Fruit fly (Drosophila melanogaster) whole organism, embryonic: ENCODE data around the gene BRWD3.

ENCODE experiments used
- Awh ChIP-seq: fragments of 200-800 bp; sonication (Bioruptor generic); IDR thresholded peaks from 2 replicates; pipeline ENCODE4, ENCODE4 v1.3.6; 2022; ENCODE audit warnings: missing biosample characterization, missing genetic modification characterization
- CG10209 ChIP-seq: fragments of 200-800 bp; sonication (Bioruptor generic); optimal IDR thresholded peaks from 3 replicates; lab custom pipeline; 2017; ENCODE audit warnings: missing biosample characterization, mild to moderate bottlenecking, missing genetic modification characterization, missing genetic modification reagents
- CG10462 ChIP-seq: fragments of 200-800 bp; sonication (Bioruptor generic); optimal IDR thresholded peaks from 2 replicates; lab custom pipeline; 2016; ENCODE audit warnings: missing biosample characterization, missing genetic modification characterization
- CG13624 ChIP-seq: fragments of 200-800 bp; sonication (Bioruptor generic); optimal IDR thresholded peaks from 2 replicates; lab custom pipeline; 2016; ENCODE audit warnings: missing biosample characterization, missing genetic modification characterization
- CG14050 ChIP-seq: fragments of 200-800 bp; sonication (Bioruptor generic); IDR thresholded peaks from 3 replicates; pipeline ENCODE4 v1.3.6; 2022; ENCODE audit warnings: missing biosample characterization, missing genetic modification characterization
- CG15601 ChIP-seq: fragments of 200-800 bp; sonication (Bioruptor generic); optimal IDR thresholded peaks from 3 replicates; lab custom pipeline; 2019; ENCODE audit warnings: missing biosample characterization, mild to moderate bottlenecking, missing genetic modification characterization, moderate library complexity
- CG18011 ChIP-seq: fragments of 200-800 bp; sonication (Bioruptor generic); optimal IDR thresholded peaks from 2 replicates; lab custom pipeline; 2017; ENCODE audit warnings: missing biosample characterization, missing genetic modification characterization, mild to moderate bottlenecking, moderate library complexity, missing genotype
- CG2120 ChIP-seq: fragments of 200-800 bp; sonication (Bioruptor generic); optimal IDR thresholded peaks from 3 replicates; lab custom pipeline; 2016; ENCODE audit warnings: missing biosample characterization, missing genetic modification characterization
- CG31441 ChIP-seq: fragments of 200-800 bp; sonication (Bioruptor generic); IDR thresholded peaks from 2 replicates; pipeline ENCODE4 v1.3.6; 2022; ENCODE audit warnings: missing biosample characterization, missing genetic modification characterization
- CG32767 ChIP-seq: fragments of 200-800 bp; sonication (Bioruptor generic); IDR thresholded peaks from 2 replicates; pipeline ENCODE4 v1.3.6; 2022; ENCODE audit warnings: missing biosample characterization, missing genetic modification characterization
- CG34376 ChIP-seq: fragments of 200-800 bp; sonication (Bioruptor generic); optimal IDR thresholded peaks from 2 replicates; lab custom pipeline; 2018; ENCODE audit warnings: missing biosample characterization, mild to moderate bottlenecking, missing genetic modification characterization
- CG34422 ChIP-seq: fragments of 200-800 bp; sonication (Bioruptor generic); IDR thresholded peaks from 3 replicates; pipeline ENCODE4 v1.3.6; 2022; ENCODE audit warnings: missing biosample characterization, missing genetic modification characterization
- CG3847 ChIP-seq: fragments of 200-800 bp; sonication (Bioruptor generic); IDR thresholded peaks from 2 replicates; pipeline ENCODE4 v1.3.6; 2022; ENCODE audit warnings: missing biosample characterization, missing genetic modification characterization
- CG4282 ChIP-seq: fragments of 200-800 bp; sonication (Bioruptor generic); optimal IDR thresholded peaks from 2 replicates; lab custom pipeline; 2016; ENCODE audit warnings: missing biosample characterization, missing genetic modification characterization
- CG4707 ChIP-seq: fragments of 200-800 bp; sonication (Bioruptor generic); optimal IDR thresholded peaks from 2 replicates; lab custom pipeline; 2018; ENCODE audit warnings: missing biosample characterization, mild to moderate bottlenecking, missing genetic modification characterization, moderate library complexity
- CG6765 ChIP-seq: fragments of 200-800 bp; sonication (Bioruptor generic); optimal IDR thresholded peaks from 3 replicates; lab custom pipeline; 2017; ENCODE audit warnings: missing biosample characterization, mild to moderate bottlenecking, missing genetic modification characterization
- CG6791 ChIP-seq: fragments of 200-800 bp; sonication (Bioruptor generic); IDR thresholded peaks from 3 replicates; pipeline ENCODE4 v1.3.6; 2022; ENCODE audit warnings: missing biosample characterization, missing genetic modification characterization; ENCODE audit not compliant: partially characterized antibody
- CG7271 ChIP-seq: fragments of 200-800 bp; sonication (Bioruptor generic); optimal IDR thresholded peaks from 2 replicates; lab custom pipeline; 2018; ENCODE audit warnings: missing biosample characterization, mild to moderate bottlenecking, missing genetic modification characterization, moderate library complexity
- Ets97D ChIP-seq: fragments of 200-800 bp; sonication (Bioruptor generic); optimal IDR thresholded peaks from 3 replicates; lab custom pipeline; 2016; ENCODE audit warnings: missing biosample characterization, missing genetic modification characterization
- HLHmδ ChIP-seq: fragments of 200-800 bp; sonication (Bioruptor generic); optimal IDR thresholded peaks from 2 replicates; lab custom pipeline; 2018; ENCODE audit warnings: missing biosample characterization, mild to moderate bottlenecking, missing genetic modification characterization, moderate library complexity
- Nf-YB ChIP-seq: fragments of 200-800 bp; sonication (Bioruptor generic); optimal IDR thresholded peaks from 3 replicates; lab custom pipeline; 2019; ENCODE audit warnings: missing biosample characterization, mild to moderate bottlenecking, missing genetic modification characterization, moderate library complexity
- NfI ChIP-seq: fragments of 200-800 bp; sonication (Bioruptor generic); optimal IDR thresholded peaks from 3 replicates; lab custom pipeline; 2018; ENCODE audit warnings: missing biosample characterization, mild to moderate bottlenecking, missing genetic modification characterization, moderate library complexity
- Pdp1 ChIP-seq, 2 experiments: fragments of 200-800 bp; sonication (Bioruptor generic); optimal IDR thresholded peaks; 3 replicates each; lab custom pipeline; 2016; ENCODE audit warnings: missing biosample characterization in 2 of 2, missing genetic modification characterization in 2 of 2, mild to moderate bottlenecking in 1 of 2, moderate library complexity in 1 of 2
- Scr ChIP-seq: fragments of 200-800 bp; sonication (Bioruptor generic); IDR thresholded peaks from 2 replicates; pipeline ENCODE4 v1.3.6; 2022; ENCODE audit warnings: missing biosample characterization, missing genetic modification characterization; ENCODE audit not compliant: partially characterized antibody
- Sin3A ChIP-seq: fragments of >200 bp; optimal IDR thresholded peaks from 2 replicates; lab custom pipeline; 2018
- Stat92E ChIP-seq, 3 experiments: fragments of >200 bp in 2 of 3; fragments of 200-800 bp in 1 of 3; sonication (Bioruptor generic) in 1 of 3; optimal IDR thresholded peaks; 2 replicates each; lab custom pipeline; 2017 to 2019; ENCODE audit warnings: missing biosample characterization in 3 of 3, missing genetic modification characterization in 3 of 3, mild to moderate bottlenecking in 1 of 3, moderate library complexity in 1 of 3
- Xbp1 ChIP-seq: fragments of 200-800 bp; sonication (Bioruptor generic); optimal IDR thresholded peaks from 3 replicates; lab custom pipeline; 2016; ENCODE audit warnings: missing biosample characterization, mild to moderate bottlenecking, missing genetic modification characterization
- cg ChIP-seq: fragments of 200-800 bp; sonication (Bioruptor generic); optimal IDR thresholded peaks from 3 replicates; lab custom pipeline; 2019; ENCODE audit warnings: missing biosample characterization, mild to moderate bottlenecking, missing genetic modification characterization, moderate library complexity
- chif ChIP-seq, 2 experiments: fragments of 200-800 bp; sonication (Bioruptor generic); optimal IDR thresholded peaks; 3 replicates each; lab custom pipeline; 2016; ENCODE audit warnings: missing biosample characterization in 2 of 2, missing genetic modification characterization in 2 of 2
- cwo ChIP-seq: fragments of 200-800 bp; sonication (Bioruptor generic); optimal IDR thresholded peaks from 3 replicates; lab custom pipeline; 2017; ENCODE audit warnings: missing biosample characterization, missing genetic modification characterization, mild to moderate bottlenecking, moderate library complexity, missing genetic modification reagents
- dm ChIP-seq: fragments of 200-800 bp; sonication (Bioruptor generic); optimal IDR thresholded peaks from 3 replicates; lab custom pipeline; 2016; ENCODE audit warnings: missing biosample characterization, missing genetic modification characterization
- fd102C ChIP-seq: fragments of 200-800 bp; sonication (Bioruptor generic); optimal IDR thresholded peaks from 2 replicates; lab custom pipeline; 2018; ENCODE audit warnings: missing biosample characterization, mild to moderate bottlenecking, missing genetic modification characterization, moderate library complexity
- kay ChIP-seq: fragments of 200-800 bp; sonication (Bioruptor generic); optimal IDR thresholded peaks from 2 replicates; lab custom pipeline; 2016; ENCODE audit warnings: missing biosample characterization, missing genetic modification characterization
- lola ChIP-seq, 3 experiments: fragments of >200 bp in 2 of 3; fragments of 200-800 bp in 1 of 3; sonication (Bioruptor generic) in 1 of 3; optimal IDR thresholded peaks; 2 replicates each; lab custom pipeline; 2017 to 2019; ENCODE audit warnings: missing biosample characterization in 3 of 3, missing genetic modification characterization in 3 of 3, mild to moderate bottlenecking in 1 of 3, moderate library complexity in 1 of 3
- mam ChIP-seq: fragments of 200-800 bp; sonication (Bioruptor generic); optimal IDR thresholded peaks from 3 replicates; lab custom pipeline; 2016; ENCODE audit warnings: missing biosample characterization, missing genetic modification characterization
- nau ChIP-seq: fragments of 200-800 bp; sonication (Bioruptor generic); optimal IDR thresholded peaks from 3 replicates; lab custom pipeline; 2017; ENCODE audit warnings: missing biosample characterization, mild to moderate bottlenecking, missing genetic modification characterization, missing genetic modification reagents
- peb ChIP-seq: fragments of 200-800 bp; sonication (Bioruptor generic); IDR thresholded peaks from 2 replicates; pipeline ENCODE4 v1.3.6; 2022; ENCODE audit warnings: missing biosample characterization, missing genetic modification characterization
- pros ChIP-seq: fragments of 200-800 bp; sonication (Bioruptor generic); optimal IDR thresholded peaks from 3 replicates; lab custom pipeline; 2019; ENCODE audit warnings: missing biosample characterization, mild to moderate bottlenecking, missing genetic modification characterization, moderate library complexity
- sd ChIP-seq: fragments of 200-800 bp; sonication (Bioruptor generic); optimal IDR thresholded peaks from 3 replicates; lab custom pipeline; 2018; ENCODE audit warnings: missing biosample characterization, mild to moderate bottlenecking, missing genetic modification characterization, moderate library complexity
- seq ChIP-seq: fragments of 200-800 bp; sonication (Bioruptor generic); IDR thresholded peaks from 2 replicates; pipeline ENCODE4 v1.3.6; 2022; ENCODE audit warnings: missing biosample characterization, missing genetic modification characterization
- slbo ChIP-seq: fragments of 200-800 bp; sonication (Bioruptor generic); IDR thresholded peaks from 2 replicates; pipeline ENCODE4 v1.3.6; 2022; ENCODE audit warnings: missing biosample characterization, missing genetic modification characterization
- stc ChIP-seq: fragments of 200-800 bp; sonication (Bioruptor generic); IDR thresholded peaks from 2 replicates; pipeline ENCODE4 v1.3.6; 2022; ENCODE audit warnings: missing biosample characterization, missing genetic modification characterization
- stwl ChIP-seq: fragments of 200-800 bp; sonication (Bioruptor generic); optimal IDR thresholded peaks from 3 replicates; lab custom pipeline; 2018; ENCODE audit warnings: missing biosample characterization, mild to moderate bottlenecking, missing genetic modification characterization, moderate library complexity
- sug ChIP-seq: fragments of 200-800 bp; optimal IDR thresholded peaks from 2 replicates; lab custom pipeline; 2019; ENCODE audit warnings: missing biosample characterization, mild to moderate bottlenecking, missing genetic modification characterization, moderate library complexity
- tio ChIP-seq: fragments of 200-800 bp; sonication (Bioruptor generic); optimal IDR thresholded peaks from 2 replicates; lab custom pipeline; 2017; ENCODE audit warnings: missing biosample characterization, missing genetic modification characterization, inconsistent platforms
- wek ChIP-seq: fragments of 200-800 bp; sonication (Bioruptor generic); optimal IDR thresholded peaks from 3 replicates; lab custom pipeline; 2018; ENCODE audit warnings: missing biosample characterization, mild to moderate bottlenecking, missing genetic modification characterization, moderate library complexity

BRWD3 gene

DNA sequence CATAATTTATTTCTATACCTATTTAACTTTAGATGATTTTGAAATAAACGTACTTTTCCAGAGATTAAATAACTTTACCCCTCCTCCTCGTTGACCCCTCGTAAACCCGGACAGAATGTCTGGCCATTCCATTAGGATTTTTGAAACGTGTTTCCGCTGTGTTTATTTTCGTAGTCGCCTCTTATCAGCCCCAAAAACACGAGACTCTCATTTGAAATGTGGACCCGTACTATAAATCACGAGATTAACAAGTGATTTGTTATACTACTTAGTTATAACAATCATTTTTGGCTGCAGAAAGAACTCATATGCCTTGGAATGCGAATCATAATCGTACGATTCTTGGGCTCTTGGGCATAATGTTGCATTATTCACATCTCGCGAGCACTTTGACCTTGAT lies 43.3 kb upstream of the BRWD3 start:
- TF ChIP-seq CG14050 (GFP tag; lab: Robert Waterston, UW) (no peak), lola (GFP tag; optimal IDR thresholded peaks at IDR 0.05; lab: Kevin White, UChicago) (no peak), CG31441 (GFP tag; lab: Robert Waterston, UW) (no peak), CG10462 (GFP tag; lab: Kevin White, UChicago) (no peak), kay (GFP tag; lab: Kevin White, UChicago) (no peak), sug (tag; lab: Kevin White, UChicago) (peak; percentile 1), cwo (GFP tag; lab: Kevin White, UChicago) (peak; percentile 96), CG7271 (no peak), dm (GFP tag; lab: Kevin White, UChicago) (no peak), Pdp1 (GFP tag; optimal IDR thresholded peaks at IDR 0.05; lab: Kevin White, UChicago) (peak in 1 of 2 experiments; percentile 44), sd (tag; lab: Kevin White, UChicago) (peak; percentile 9), NfI (GFP tag; lab: Kevin White, UChicago) (no peak), seq (GFP tag; lab: Robert Waterston, UW) (no peak)
- TF ChIP-seq, all 482 proteins: peak for 4

dm6 chr3R:24276104-24277008 lies 42.4 kb upstream of the BRWD3 start, which contains the start of gene Orct:
Gene Orct (plus strand): TSS chr3R:24276260.
- TF ChIP-seq Awh (GFP tag; lab: Robert Waterston, UW) = no peak
- TF ChIP-seq stc = peak; percentile 29; the same call in 1 of the 2 replicates
- peak; percentile 65 for TF ChIP-seq pros (GFP tag; lab: Kevin White, UChicago)
- peak; percentile 71 for TF ChIP-seq cg
- TF ChIP-seq CG3847 = peak; percentile 66; the same call in 1 of the 2 replicates
- TF ChIP-seq CG6791 (GFP tag; lab: Robert Waterston, UW) = no peak
- TF ChIP-seq peb (GFP tag; lab: Robert Waterston, UW) = peak; percentile 26; the same call in 1 of the 2 replicates
- peak; percentile 78 for TF ChIP-seq nau (GFP tag; lab: Kevin White, UChicago)
- TF ChIP-seq CG4707 (GFP tag; lab: Kevin White, UChicago) = peak; percentile 38
- TF ChIP-seq Xbp1 (GFP tag; lab: Kevin White, UChicago) = peak; percentile 60
- no peak for TF ChIP-seq Sin3A
- TF ChIP-seq CG18011 (GFP tag; lab: Kevin White, UChicago) = peak; percentile 54
- no peak for TF ChIP-seq CG32767 (GFP tag; lab: Robert Waterston, UW)
- no peak for TF ChIP-seq Stat92E (GFP tag; optimal IDR thresholded peaks at IDR 0.05; lab: Kevin White, UChicago)
- peak; percentile 58 for TF ChIP-seq Nf-YB (GFP tag; lab: Kevin White, UChicago)
- TF ChIP-seq fd102C (GFP tag; lab: Kevin White, UChicago) = no peak
- TF ChIP-seq CG34376 (GFP tag; lab: Kevin White, UChicago) = peak; percentile 72
- peak; percentile 16 for TF ChIP-seq Ets97D (GFP tag; lab: Kevin White, UChicago)
- TF ChIP-seq tio (GFP tag; lab: Kevin White, UChicago) = peak; percentile 70
- TF ChIP-seq wek (GFP tag; lab: Kevin White, UChicago) = no peak
- TF ChIP-seq mam (GFP tag; lab: Kevin White, UChicago) = peak; percentile 76
- TF ChIP-seq slbo (GFP tag; lab: Robert Waterston, UW) = peak; percentile 84
- peak; percentile 92 for TF ChIP-seq CG2120 (GFP tag; lab: Kevin White, UChicago)
- TF ChIP-seq CG13624 (GFP tag; lab: Kevin White, UChicago) = peak; percentile 46
- TF ChIP-seq CG15601 = peak; percentile 20
- TF ChIP-seq HLHmδ = no peak
- TF ChIP-seq Scr (GFP tag; lab: Robert Waterston, UW) = no peak
- TF ChIP-seq CG10209 (GFP tag; lab: Kevin White, UChicago) = peak; percentile 83
- TF ChIP-seq CG4282 (GFP tag; lab: Kevin White, UChicago) = no peak
- TF ChIP-seq stwl = no peak
- no peak for TF ChIP-seq CG34422 (GFP tag; lab: Robert Waterston, UW)
- peak; percentile 77 for TF ChIP-seq CG6765 (GFP tag; lab: Kevin White, UChicago)
- TF ChIP-seq chif (GFP tag; optimal IDR thresholded peaks at IDR 0.05; lab: Kevin White, UChicago) = peak in 1 of 2 experiments; percentile 58
